Fruit fly (Drosophila melanogaster) whole organism, embryonic: ENCODE data around the gene CG10809.

Experiments
- Abd-B ChIP-seq: fragments of 200-800 bp; sonication (Bioruptor generic); optimal IDR thresholded peaks from 2 replicates; lab custom pipeline; 2018; ENCODE audit warnings: missing biosample characterization, mild to moderate bottlenecking, missing genetic modification characterization, moderate library complexity
- Ada2b ChIP-seq: fragments of 200-800 bp; sonication (Bioruptor generic); IDR thresholded peaks from 2 replicates; pipeline ENCODE4 v1.3.6; 2022; ENCODE audit warnings: missing biosample characterization, missing genetic modification characterization
- Bteb2 ChIP-seq: fragments of 200-800 bp; sonication (Bioruptor generic); optimal IDR thresholded peaks from 2 replicates; lab custom pipeline; 2016; ENCODE audit warnings: missing biosample characterization, missing genetic modification characterization
- CG10147 ChIP-seq: fragments of 200-800 bp; sonication (Bioruptor generic); optimal IDR thresholded peaks from 2 replicates; lab custom pipeline; 2019; ENCODE audit warnings: missing biosample characterization, mild to moderate bottlenecking, missing genetic modification characterization, moderate library complexity
- CG10565 ChIP-seq: fragments of 200-800 bp; sonication (Bioruptor generic); optimal IDR thresholded peaks from 3 replicates; lab custom pipeline; 2016; ENCODE audit warnings: missing biosample characterization, mild to moderate bottlenecking, missing genetic modification characterization
- CG10979 ChIP-seq: fragments of 200-800 bp; sonication (Bioruptor generic); optimal IDR thresholded peaks from 2 replicates; lab custom pipeline; 2018; ENCODE audit warnings: missing biosample characterization, mild to moderate bottlenecking, missing genetic modification characterization, moderate library complexity
- CG12659 ChIP-seq: fragments of 200-800 bp; sonication (Bioruptor generic); optimal IDR thresholded peaks from 3 replicates; lab custom pipeline; 2017; ENCODE audit warnings: mild to moderate bottlenecking, missing biosample characterization, missing genetic modification reagents, missing genetic modification characterization
- CG14710 ChIP-seq: fragments of 200-800 bp; sonication (Bioruptor generic); optimal IDR thresholded peaks from 3 replicates; lab custom pipeline; 2019; ENCODE audit warnings: missing biosample characterization, mild to moderate bottlenecking, missing genetic modification characterization, moderate library complexity
- CG1603 ChIP-seq: fragments of 200-800 bp; sonication (Bioruptor generic); optimal IDR thresholded peaks from 2 replicates; lab custom pipeline; 2019; ENCODE audit warnings: missing biosample characterization, mild to moderate bottlenecking, missing genetic modification characterization, moderate library complexity
- CG2712 ChIP-seq: fragments of 200-800 bp; optimal IDR thresholded peaks from 3 replicates; lab custom pipeline; 2019; ENCODE audit warnings: missing biosample characterization, mild to moderate bottlenecking, missing genetic modification characterization, moderate library complexity
- CG33557 ChIP-seq: fragments of 200-800 bp; sonication (Bioruptor generic); optimal IDR thresholded peaks from 2 replicates; lab custom pipeline; 2019; ENCODE audit warnings: missing biosample characterization, mild to moderate bottlenecking, missing genetic modification characterization, moderate library complexity
- CG34376 ChIP-seq: fragments of 200-800 bp; sonication (Bioruptor generic); optimal IDR thresholded peaks from 2 replicates; lab custom pipeline; 2018; ENCODE audit warnings: missing biosample characterization, mild to moderate bottlenecking, missing genetic modification characterization
- CG42726 ChIP-seq: fragments of 200-800 bp; sonication (Bioruptor generic); IDR thresholded peaks from 2 replicates; pipeline ENCODE4 v1.3.6; 2022; ENCODE audit warnings: missing biosample characterization, missing genetic modification characterization; ENCODE audit not compliant: partially characterized antibody
- CG4404 ChIP-seq: fragments of 200-800 bp; sonication (Bioruptor generic); IDR thresholded peaks from 2 replicates; pipeline ENCODE4 v1.3.6; 2022; ENCODE audit warnings: missing biosample characterization, missing genetic modification characterization
- CG6175 ChIP-seq: fragments of 200-800 bp; sonication (Bioruptor generic); IDR thresholded peaks from 3 replicates; pipeline ENCODE4 v1.3.6; 2022; ENCODE audit warnings: missing biosample characterization, missing genetic modification characterization
- CG6791 ChIP-seq: fragments of 200-800 bp; sonication (Bioruptor generic); IDR thresholded peaks from 3 replicates; pipeline ENCODE4 v1.3.6; 2022; ENCODE audit warnings: missing biosample characterization, missing genetic modification characterization; ENCODE audit not compliant: partially characterized antibody
- CG8924 ChIP-seq: fragments of 200-800 bp; optimal IDR thresholded peaks from 3 replicates; lab custom pipeline; 2019; ENCODE audit warnings: missing biosample characterization, mild to moderate bottlenecking, missing genetic modification characterization, moderate library complexity
- CG9876 ChIP-seq: fragments of 200-800 bp; sonication (Bioruptor generic); optimal IDR thresholded peaks from 2 replicates; lab custom pipeline; 2016; ENCODE audit warnings: missing biosample characterization, missing genetic modification characterization
- CG9932 ChIP-seq: fragments of 200-800 bp; sonication (Bioruptor generic); IDR thresholded peaks from 2 replicates; pipeline ENCODE4 v1.3.6; 2022; ENCODE audit warnings: missing biosample characterization, missing genetic modification characterization
- CkIIα-i1 ChIP-seq: fragments of 200-800 bp; sonication (Bioruptor generic); IDR thresholded peaks from 2 replicates; pipeline ENCODE4 v1.3.6; 2022; ENCODE audit warnings: missing biosample characterization, missing genetic modification characterization
- D19B ChIP-seq: fragments of 200-800 bp; sonication (Bioruptor generic); optimal IDR thresholded peaks from 2 replicates; lab custom pipeline; 2017; ENCODE audit warnings: missing biosample characterization, mild to moderate bottlenecking, missing genetic modification characterization
- Dp ChIP-seq: fragments of 200-800 bp; sonication (Bioruptor generic); optimal IDR thresholded peaks from 2 replicates; lab custom pipeline; 2018; ENCODE audit warnings: missing biosample characterization, mild to moderate bottlenecking, missing genetic modification characterization, moderate library complexity
- Eip74EF ChIP-seq, 2 experiments: fragments of 200-800 bp in 1 of 2; fragments of >200 bp in 1 of 2; sonication (Bioruptor generic) in 1 of 2; optimal IDR thresholded peaks; 2 replicates each; lab custom pipeline; 2017 to 2019; ENCODE audit warnings: missing biosample characterization in 2 of 2, missing genetic modification characterization in 2 of 2, mild to moderate bottlenecking in 1 of 2, moderate library complexity in 1 of 2
- Ets97D ChIP-seq: fragments of 200-800 bp; sonication (Bioruptor generic); optimal IDR thresholded peaks from 3 replicates; lab custom pipeline; 2016; ENCODE audit warnings: missing biosample characterization, missing genetic modification characterization
- HHEX ChIP-seq: fragments of 200-800 bp; sonication (Bioruptor generic); optimal IDR thresholded peaks from 3 replicates; lab custom pipeline; 2017; ENCODE audit warnings: missing biosample characterization, mild to moderate bottlenecking, missing genetic modification characterization, missing genetic modification reagents
- HLHmδ ChIP-seq: fragments of 200-800 bp; sonication (Bioruptor generic); optimal IDR thresholded peaks from 2 replicates; lab custom pipeline; 2018; ENCODE audit warnings: missing biosample characterization, mild to moderate bottlenecking, missing genetic modification characterization, moderate library complexity
- Mad ChIP-seq: fragments of 200-800 bp; sonication (Bioruptor generic); optimal IDR thresholded peaks from 2 replicates; lab custom pipeline; 2016; ENCODE audit warnings: missing biosample characterization, missing genetic modification characterization
- Mes4 ChIP-seq: fragments of 200-800 bp; sonication (Bioruptor generic); optimal IDR thresholded peaks from 2 replicates; lab custom pipeline; 2016; ENCODE audit warnings: missing biosample characterization, missing genetic modification characterization
- Myb ChIP-seq: fragments of 200-800 bp; sonication (Bioruptor generic); optimal IDR thresholded peaks from 2 replicates; lab custom pipeline; 2016; ENCODE audit warnings: missing biosample characterization, missing genetic modification characterization
- Optix ChIP-seq: fragments of 200-800 bp; sonication (Bioruptor generic); IDR thresholded peaks from 3 replicates; pipeline ENCODE4 v1.3.6; 2022; ENCODE audit warnings: missing biosample characterization, missing genetic modification characterization
- PHDP ChIP-seq: fragments of 200-800 bp; sonication (Bioruptor generic); optimal IDR thresholded peaks from 3 replicates; lab custom pipeline; 2018; ENCODE audit warnings: missing biosample characterization, mild to moderate bottlenecking, missing genetic modification characterization, moderate library complexity
- Ptx1 ChIP-seq: fragments of 200-800 bp; sonication (Bioruptor generic); IDR thresholded peaks from 2 replicates; pipeline ENCODE4 v1.3.6; 2022; ENCODE audit warnings: missing biosample characterization, missing genetic modification characterization
- Six4 ChIP-seq: fragments of 200-800 bp; sonication (Bioruptor generic); optimal IDR thresholded peaks from 2 replicates; lab custom pipeline; 2016; ENCODE audit warnings: missing biosample characterization, missing genetic modification characterization
- TFAM ChIP-seq: fragments of 200-800 bp; sonication (Bioruptor generic); optimal IDR thresholded peaks from 2 replicates; lab custom pipeline; 2017; ENCODE audit warnings: missing biosample characterization, missing genetic modification characterization, inconsistent platforms
- Trl ChIP-seq, 3 experiments: fragments of >200 bp in 2 of 3; fragments of 200-800 bp in 1 of 3; sonication (Bioruptor generic) in 1 of 3; optimal IDR thresholded peaks; 2 replicates in 1 of 3; 3 replicates in 2 of 3; lab custom pipeline; 2016 to 2017; ENCODE audit warnings: missing biosample characterization in 1 of 3, missing genetic modification characterization in 1 of 3
- YL-1 ChIP-seq: fragments of 200-800 bp; sonication (Bioruptor generic); optimal IDR thresholded peaks from 3 replicates; lab custom pipeline; 2017; ENCODE audit warnings: missing biosample characterization, mild to moderate bottlenecking, missing genetic modification characterization
- bcd ChIP-seq: fragments of 200-800 bp; sonication (Bioruptor generic); optimal IDR thresholded peaks from 2 replicates; lab custom pipeline; 2017; ENCODE audit warnings: missing biosample characterization, mild to moderate bottlenecking, missing genetic modification characterization
- caup ChIP-seq: fragments of 200-800 bp; sonication (Bioruptor generic); optimal IDR thresholded peaks from 3 replicates; lab custom pipeline; 2017; ENCODE audit warnings: missing biosample characterization, mild to moderate bottlenecking, missing genetic modification characterization, moderate library complexity; ENCODE audit not compliant: severe bottlenecking
- dpn ChIP-seq, 2 experiments: fragments of 200-800 bp; sonication (Bioruptor generic); optimal IDR thresholded peaks; 3 replicates each; lab custom pipeline; 2016; ENCODE audit warnings: missing biosample characterization in 2 of 2, missing genetic modification characterization in 2 of 2
- gce ChIP-seq: fragments of 200-800 bp; sonication (Bioruptor generic); IDR thresholded peaks from 3 replicates; pipeline ENCODE4 v1.3.6; 2022; ENCODE audit warnings: missing biosample characterization, missing genetic modification characterization
- gsb ChIP-seq: fragments of 200-800 bp; sonication (Bioruptor generic); IDR thresholded peaks from 2 replicates; pipeline ENCODE4 v1.3.6; 2022; ENCODE audit warnings: missing biosample characterization, missing genetic modification characterization
- hb ChIP-seq: fragments of 200-800 bp; sonication (Bioruptor generic); IDR thresholded peaks from 3 replicates; pipeline ENCODE4 v1.3.6; 2022; ENCODE audit warnings: missing biosample characterization, missing genetic modification characterization; ENCODE audit not compliant: partially characterized antibody
- insv ChIP-seq, 2 experiments: fragments of 200-800 bp; sonication (Bioruptor generic); optimal IDR thresholded peaks; 3 replicates each; lab custom pipeline; 2016 to 2018; ENCODE audit warnings: missing biosample characterization in 2 of 2, missing genetic modification characterization in 2 of 2
- lov ChIP-seq, 2 experiments: fragments of 200-800 bp in 1 of 2; fragments of >200 bp in 1 of 2; sonication (Bioruptor generic) in 1 of 2; IDR thresholded peaks in 1 of 2; optimal IDR thresholded peaks in 1 of 2; 2 replicates in 1 of 2; 3 replicates in 1 of 2; pipeline versions ENCODE4 v1.3.6 to Lab custom; 2017 to 2022; ENCODE audit warnings: missing biosample characterization in 1 of 2, missing genetic modification characterization in 1 of 2
- ro ChIP-seq: fragments of 200-800 bp; sonication (Bioruptor generic); IDR thresholded peaks from 2 replicates; pipeline ENCODE4 v1.3.6; 2022; ENCODE audit warnings: missing biosample characterization, missing genetic modification characterization
- shn ChIP-seq: fragments of 200-800 bp; sonication (Bioruptor generic); optimal IDR thresholded peaks from 3 replicates; lab custom pipeline; 2016; ENCODE audit warnings: missing biosample characterization, missing genetic modification characterization
- so ChIP-seq: fragments of 200-800 bp; sonication (Bioruptor generic); IDR thresholded peaks from 3 replicates; pipeline ENCODE4 v1.3.6; 2022; ENCODE audit warnings: missing biosample characterization, missing genetic modification characterization
- tgo ChIP-seq: fragments of 200-800 bp; sonication (Bioruptor generic); IDR thresholded peaks from 3 replicates; pipeline ENCODE4 v1.3.6; 2022; ENCODE audit warnings: missing biosample characterization, missing genetic modification characterization
- vfl ChIP-seq: fragments of 200-800 bp; sonication (Bioruptor generic); optimal IDR thresholded peaks from 2 replicates; lab custom pipeline; 2016; ENCODE audit warnings: missing biosample characterization, missing genetic modification characterization
- yki ChIP-seq: fragments of >200 bp; optimal IDR thresholded peaks from 3 replicates; lab custom pipeline; 2018

Gene CG10809

DNA sequence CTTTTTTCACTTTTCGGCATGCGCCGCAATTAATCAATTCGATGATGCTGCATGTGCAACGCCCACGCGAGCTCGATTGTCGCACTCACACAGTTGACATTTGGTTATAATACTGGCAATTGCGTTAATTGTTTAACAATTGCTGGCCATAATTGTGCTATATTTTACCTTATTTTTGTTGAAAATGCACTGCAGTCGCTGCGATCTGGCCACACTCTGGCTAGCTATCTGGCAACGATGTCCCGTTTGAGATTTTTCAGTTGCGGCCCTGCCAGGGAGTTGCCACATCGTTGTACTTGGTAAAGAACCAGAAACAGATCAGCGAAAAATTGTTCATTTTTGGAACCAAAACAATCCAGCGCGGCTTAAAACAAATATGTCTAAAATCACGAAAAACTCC is 38.7 kb upstream of the CG10809 start, which contains the start of the genes CG6707 and CG46387 (continued):
- TF ChIP-seq Optix (GFP tag; lab: Robert Waterston, UW) = no peak
- TF ChIP-seq Trl (optimal IDR thresholded peaks at IDR 0.05; lab: Kevin White, UChicago) = no peak
- peak; percentile 16 for TF ChIP-seq Trl (GFP tag; optimal IDR thresholded peaks at IDR 0.05; lab: Kevin White, UChicago)
- no peak for TF ChIP-seq CG10565 (GFP tag; lab: Kevin White, UChicago)
- no peak for TF ChIP-seq so (GFP tag; lab: Robert Waterston, UW)
- TF ChIP-seq Ptx1 (GFP tag; lab: Robert Waterston, UW) = peak; percentile 35; the same call in 1 of the 2 replicates
- no peak for TF ChIP-seq D19B (GFP tag; lab: Kevin White, UChicago)
- TF ChIP-seq CG8924 (tag; lab: Kevin White, UChicago) = peak; percentile 74
- TF ChIP-seq Ada2b (GFP tag; lab: Robert Waterston, UW) = no peak
- TF ChIP-seq CG14710 (tag; lab: Kevin White, UChicago) = peak; percentile 35
- TF ChIP-seq gce (GFP tag; lab: Robert Waterston, UW) = no peak
- peak in 1 of 2 experiments; percentile 46 for TF ChIP-seq dpn (GFP tag; optimal IDR thresholded peaks at IDR 0.05; lab: Kevin White, UChicago)
- TF ChIP-seq yki = no peak
- TF ChIP-seq Ets97D (GFP tag; lab: Kevin White, UChicago) = peak; percentile 54
- TF ChIP-seq CG1603 (tag; lab: Kevin White, UChicago) = peak; percentile 82
- no peak for TF ChIP-seq CG34376 (GFP tag; lab: Kevin White, UChicago)
- peak; percentile 43 for TF ChIP-seq shn (GFP tag; lab: Kevin White, UChicago)
- peak; percentile 32 for TF ChIP-seq HLHmδ
- no peak for TF ChIP-seq hb
- no peak for TF ChIP-seq gsb
- TF ChIP-seq CG4404 (GFP tag; lab: Robert Waterston, UW) = no peak
- no peak for TF ChIP-seq vfl (GFP tag; lab: Kevin White, UChicago)
- no peak for TF ChIP-seq caup (GFP tag; lab: Kevin White, UChicago)
- TF ChIP-seq TFAM = no peak
- TF ChIP-seq CG12659 (GFP tag; lab: Kevin White, UChicago) = peak; percentile 64
- no peak for TF ChIP-seq bcd (GFP tag; lab: Kevin White, UChicago)
- TF ChIP-seq ro = no peak
- TF ChIP-seq CG42726 (GFP tag; lab: Robert Waterston, UW) = 0 out of 2 replicates have a peak, but pooled peaks have one; percentile 51
- no peak for TF ChIP-seq CG10147 (GFP tag; lab: Kevin White, UChicago)
- no peak for TF ChIP-seq HHEX (GFP tag; lab: Kevin White, UChicago)
- peak; percentile 52 for TF ChIP-seq Dp
- TF ChIP-seq lov (optimal IDR thresholded peaks at IDR 0.05; lab: Kevin White, UChicago) = no peak
- TF ChIP-seq lov (GFP tag; IDR thresholded peaks at IDR 0.05; lab: Robert Waterston, UW) = no peak
- TF ChIP-seq Mad = no peak
- peak; percentile 34 for TF ChIP-seq Myb (GFP tag; lab: Kevin White, UChicago)
- 0 out of 3 replicates have a peak, but pooled peaks have one; percentile 52 for TF ChIP-seq CG6791 (GFP tag; lab: Robert Waterston, UW)
- peak; percentile 15 for TF ChIP-seq CG2712 (tag; lab: Kevin White, UChicago)
- TF ChIP-seq CG10979 (tag; lab: Kevin White, UChicago) = no peak
- TF ChIP-seq CG9932 (GFP tag; lab: Robert Waterston, UW) = peak; percentile 73
- no peak for TF ChIP-seq Eip74EF (GFP tag; optimal IDR thresholded peaks at IDR 0.05; lab: Kevin White, UChicago)
- 0 out of 3 replicates have a peak, but pooled peaks have one; percentile 25 for TF ChIP-seq tgo
- TF ChIP-seq Six4 = no peak
- no peak for TF ChIP-seq CkIIα-i1 (GFP tag; lab: Robert Waterston, UW)
- no peak for TF ChIP-seq CG33557 (GFP tag; lab: Kevin White, UChicago)
- TF ChIP-seq Abd-B (GFP tag; lab: Kevin White, UChicago) = no peak
- no peak for TF ChIP-seq PHDP (tag; lab: Kevin White, UChicago)
- no peak for TF ChIP-seq Mes4
- TF ChIP-seq Bteb2 (GFP tag; lab: Kevin White, UChicago) = no peak
- no peak for TF ChIP-seq CG6175 (GFP tag; lab: Robert Waterston, UW)
- TF ChIP-seq CG9876 (GFP tag; lab: Kevin White, UChicago) = peak; percentile 7
- TF ChIP-seq YL-1 (GFP tag; lab: Kevin White, UChicago) = peak; percentile 58
- TF ChIP-seq insv (GFP tag; optimal IDR thresholded peaks at IDR 0.05; lab: Kevin White, UChicago) = no peak
